Worm (Caenorhabditis elegans) whole organism, L2 larva: ENCODE results near the gene ilc-17.1.
A peak's percentile ranks its signal among the peaks of the same experiment; 100 is the strongest.

Experiments
- C34F6.9 ChIP-seq: fragments of 150-350 bp; optimal IDR thresholded peaks from 2 replicates; lab custom pipeline; 2014; ENCODE audit warnings: missing biosample characterization, missing genetic modification characterization
- F13H6.1 ChIP-seq: sonication (generic microtip); optimal IDR thresholded peaks from 2 replicates; lab custom pipeline; 2016; ENCODE audit warnings: missing genetic modification characterization, missing compliant biosample characterization
- R02D3.7 ChIP-seq: fragments of 150-350 bp; optimal IDR thresholded peaks from 2 replicates; lab custom pipeline; 2014; ENCODE audit warnings: missing biosample characterization, missing genetic modification characterization
- Y55F3AM.14 ChIP-seq: fragments of 200-800 bp; sonication (Bioruptor generic); optimal IDR thresholded peaks from 2 replicates; lab custom pipeline; 2018; ENCODE audit warnings: mild to moderate bottlenecking, missing genetic modification characterization, missing compliant biosample characterization
- ZK546.5 ChIP-seq: sonication (generic microtip); optimal IDR thresholded peaks from 2 replicates; lab custom pipeline; 2017; ENCODE audit warnings: missing biosample characterization, missing genetic modification characterization
- alr-1 ChIP-seq: fragments of 150-350 bp; optimal IDR thresholded peaks from 2 replicates; lab custom pipeline; 2014; ENCODE audit warnings: missing biosample characterization, missing genetic modification characterization
- blmp-1 ChIP-seq: sonication (generic microtip); optimal IDR thresholded peaks from 2 replicates; lab custom pipeline; 2017; ENCODE audit warnings: missing genetic modification characterization, mild to moderate bottlenecking, missing compliant biosample characterization, antibody characterized with exemption, moderate library complexity; ENCODE audit not compliant: insufficient read depth
- ceh-16 ChIP-seq: fragments of 150-350 bp; optimal IDR thresholded peaks from 2 replicates; lab custom pipeline; 2014; ENCODE audit warnings: missing biosample characterization, missing genetic modification characterization
- egl-27 ChIP-seq: sonication (generic microtip); optimal IDR thresholded peaks from 3 replicates; lab custom pipeline; 2017; ENCODE audit warnings: missing biosample characterization, missing genetic modification reagents, missing genetic modification characterization
- elt-3 ChIP-seq: sonication (generic microtip); optimal IDR thresholded peaks from 2 replicates; lab custom pipeline; 2017; ENCODE audit warnings: missing biosample characterization, missing genetic modification characterization
- fos-1 ChIP-seq: fragments of 150-350 bp; optimal IDR thresholded peaks from 2 replicates; lab custom pipeline; 2014; ENCODE audit warnings: missing biosample characterization, missing genetic modification characterization
- lin-11 ChIP-seq: fragments of 150-350 bp; sonication (generic microtip); optimal IDR thresholded peaks from 2 replicates; lab custom pipeline; 2014; ENCODE audit warnings: missing biosample characterization, missing genetic modification characterization, inconsistent platforms, mixed read lengths
- lin-13 ChIP-seq: fragments of 150-350 bp; optimal IDR thresholded peaks from 2 replicates; lab custom pipeline; 2014; ENCODE audit warnings: missing biosample characterization, missing genetic modification reagents, missing genetic modification characterization
- mab-5 ChIP-seq: fragments of 150-350 bp; optimal IDR thresholded peaks from 2 replicates; lab custom pipeline; 2014; ENCODE audit warnings: missing biosample characterization, missing genetic modification characterization
- mbf-1 ChIP-seq: sonication (generic microtip); optimal IDR thresholded peaks from 2 replicates; lab custom pipeline; 2017; ENCODE audit warnings: missing biosample characterization, missing genetic modification characterization
- nhr-10 ChIP-seq: sonication (generic microtip); optimal IDR thresholded peaks from 2 replicates; lab custom pipeline; 2017; ENCODE audit warnings: missing biosample characterization, missing genetic modification characterization
- nhr-11 ChIP-seq: fragments of 150-350 bp; optimal IDR thresholded peaks from 2 replicates; lab custom pipeline; 2014; ENCODE audit warnings: missing biosample characterization, missing genetic modification characterization
- nhr-129 ChIP-seq: fragments of 150-350 bp; optimal IDR thresholded peaks from 2 replicates; lab custom pipeline; 2014; ENCODE audit warnings: missing biosample characterization, missing genetic modification characterization
- nhr-21 ChIP-seq: fragments of 150-350 bp; optimal IDR thresholded peaks from 2 replicates; lab custom pipeline; 2014; ENCODE audit warnings: missing biosample characterization, missing genetic modification characterization
- nhr-25 ChIP-seq: fragments of 150-350 bp; sonication (generic microtip); optimal IDR thresholded peaks from 3 replicates; lab custom pipeline; 2014; ENCODE audit warnings: missing biosample characterization, missing genetic modification characterization
- nhr-6 ChIP-seq: fragments of 150-350 bp; optimal IDR thresholded peaks from 2 replicates; lab custom pipeline; 2014; ENCODE audit warnings: missing biosample characterization, missing genetic modification characterization
- nhr-77 ChIP-seq: fragments of 150-350 bp; optimal IDR thresholded peaks from 2 replicates; lab custom pipeline; 2014; ENCODE audit warnings: missing biosample characterization, missing genetic modification characterization
- peb-1 ChIP-seq: fragments of 150-350 bp; optimal IDR thresholded peaks from 2 replicates; lab custom pipeline; 2014; ENCODE audit warnings: missing biosample characterization, missing genetic modification characterization
- sem-4 ChIP-seq: fragments of 150-350 bp; optimal IDR thresholded peaks from 2 replicates; lab custom pipeline; 2014; ENCODE audit warnings: missing biosample characterization, missing genetic modification reagents, missing genetic modification characterization
- sma-3 ChIP-seq: sonication (generic microtip); optimal IDR thresholded peaks from 2 replicates; lab custom pipeline; 2016; ENCODE audit warnings: missing genetic modification reagents, missing genetic modification characterization, missing compliant biosample characterization
- sma-9 ChIP-seq, 2 experiments: fragments of 150-350 bp in 1 of 2; sonication (generic microtip) in 1 of 2; optimal IDR thresholded peaks; 2 replicates each; lab custom pipeline; 2014 to 2016; ENCODE audit warnings: missing genetic modification characterization in 2 of 2, mild to moderate bottlenecking in 1 of 2, missing biosample characterization in 1 of 2, missing compliant biosample characterization in 1 of 2, missing genetic modification reagents in 1 of 2, moderate library complexity in 1 of 2
- snpc-4 ChIP-seq: fragments of 150-350 bp; optimal IDR thresholded peaks from 2 replicates; lab custom pipeline; 2014; ENCODE audit warnings: missing biosample characterization, missing genetic modification characterization
- unc-39 ChIP-seq: fragments of 150-350 bp; optimal IDR thresholded peaks from 2 replicates; lab custom pipeline; 2014; ENCODE audit warnings: missing biosample characterization, missing genetic modification characterization
- zag-1 ChIP-seq: fragments of 150-350 bp; optimal IDR thresholded peaks from 2 replicates; lab custom pipeline; 2014; ENCODE audit warnings: missing biosample characterization, missing genetic modification characterization
- ztf-1 ChIP-seq: fragments of 200-800 bp; sonication (Bioruptor generic); conservative IDR thresholded peaks from 2 replicates; pipeline ENCODE4 v1.3.6; 2022; ENCODE audit warnings: missing genetic modification characterization, missing compliant biosample characterization
- ztf-11 ChIP-seq: sonication (generic microtip); optimal IDR thresholded peaks from 2 replicates; lab custom pipeline; 2017; ENCODE audit warnings: missing biosample characterization, missing genetic modification characterization
- ztf-4 ChIP-seq: fragments of 150-350 bp; optimal IDR thresholded peaks from 2 replicates; lab custom pipeline; 2014; ENCODE audit warnings: missing biosample characterization, missing genetic modification characterization

Gene ilc-17.1

DNA sequence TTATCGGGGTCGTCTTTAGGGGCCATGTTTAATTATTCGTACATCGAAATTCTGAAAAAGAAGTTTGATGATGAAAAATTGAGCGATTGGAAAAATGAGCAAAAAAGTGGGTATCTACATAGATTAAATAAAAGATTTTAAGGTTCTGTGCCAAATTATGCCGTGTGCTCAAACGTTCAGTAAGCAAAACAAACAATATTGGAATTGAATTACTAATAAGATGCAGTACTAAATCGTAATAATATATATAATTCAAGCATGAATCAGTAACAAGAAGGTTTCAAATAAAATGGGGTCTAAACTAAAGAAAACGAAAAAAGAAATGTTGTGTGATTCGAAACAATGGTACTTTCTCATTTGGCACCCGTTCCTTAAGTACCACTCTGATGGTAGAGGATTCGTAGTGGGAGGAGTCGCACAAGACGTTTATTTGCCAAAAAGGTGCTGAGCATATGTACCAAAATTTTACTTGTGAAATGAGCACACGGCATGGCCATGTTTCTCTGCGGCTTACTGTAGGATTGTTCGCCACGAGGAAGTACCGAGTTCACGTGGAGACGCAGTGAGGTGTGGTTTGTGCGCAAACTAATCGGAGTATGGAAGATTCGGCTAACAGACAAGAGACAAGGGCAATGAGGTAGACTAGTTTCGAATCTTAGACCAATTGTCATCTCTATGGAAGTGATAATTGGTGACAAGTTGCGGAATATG lies 19.9 kb downstream of the ilc-17.1 start, which contains the start of gene pgp-14:
Gene pgp-14, minus strand, starts transcription at position 51 of the 711 bp plus-strand sequence.
- TF ChIP-seq nhr-129 (tag; lab: Kevin White, UChicago) (peak; percentile 22), egl-27 (tag; lab: Kevin White, UChicago) (no peak), sma-3 (GFP tag; lab: Kevin White, UChicago) (no peak), F13H6.1 (tag; lab: Kevin White, UChicago) (peak; percentile 63), alr-1 (no peak)

DNA sequence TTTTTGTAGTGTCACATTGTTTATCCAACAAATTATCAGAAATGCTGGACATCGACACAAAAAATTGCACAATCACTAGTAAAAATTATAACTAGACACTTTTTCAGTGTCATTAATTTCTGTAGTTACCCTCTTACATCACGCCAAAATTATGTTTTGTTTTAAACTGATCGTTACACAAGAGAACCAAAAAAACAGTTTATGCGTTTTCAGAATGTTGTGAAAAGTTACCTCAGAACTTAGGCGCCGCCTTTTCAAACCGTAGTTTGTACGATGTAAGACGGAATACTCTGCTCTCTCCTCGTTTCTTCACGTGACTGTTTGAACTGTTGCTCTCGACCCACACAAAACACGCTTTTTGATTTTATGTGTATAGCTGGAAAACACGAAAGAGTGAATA lies 31.1 kb downstream of the ilc-17.1 start, which contains the start of gene pgp-13:
Gene pgp-13, plus strand, starts transcription at position 301 of the 400 bp plus-strand sequence.
- no peak for TF ChIP-seq nhr-6 (tag; lab: Kevin White, UChicago)
- TF ChIP-seq F13H6.1 (tag; lab: Kevin White, UChicago): no peak
- no peak for TF ChIP-seq blmp-1 (tag; lab: Kevin White, UChicago)
- TF ChIP-seq nhr-21 (tag; lab: Kevin White, UChicago): no peak
- no peak for TF ChIP-seq mbf-1 (tag; lab: Kevin White, UChicago)

DNA sequence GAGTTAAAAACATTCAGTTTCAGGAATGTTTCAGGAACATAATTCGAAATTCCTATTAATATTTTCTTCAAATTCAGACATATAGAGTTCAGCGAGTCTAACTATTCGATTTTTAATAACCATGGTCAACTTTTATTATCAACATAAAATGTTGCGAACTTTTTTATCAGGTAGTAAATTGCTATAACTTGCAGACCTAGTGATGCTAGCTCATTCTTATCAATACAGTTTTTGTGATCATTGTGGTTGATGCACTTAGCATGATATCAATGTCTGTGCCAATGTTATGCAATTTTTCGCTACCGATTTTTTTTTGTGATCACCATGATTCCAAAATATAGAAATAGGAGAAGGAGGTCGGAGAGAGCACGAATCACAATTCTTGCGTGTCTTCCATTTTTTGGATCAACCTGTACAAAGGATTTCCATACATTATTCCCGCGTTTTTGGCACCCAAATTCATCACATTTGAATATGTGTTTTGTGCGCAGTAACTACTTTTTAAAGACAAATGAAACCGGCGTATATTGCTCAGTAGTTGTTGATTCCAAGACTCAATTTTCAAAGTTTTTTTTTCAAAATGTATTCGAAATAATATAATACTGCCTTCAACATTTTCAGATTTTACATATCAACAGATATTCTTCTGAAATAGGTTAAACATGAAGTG lies 38.3 kb downstream of the ilc-17.1 start, which contains the start of gene pgp-12:
Gene pgp-12, plus strand, starts transcription at position 620 of the 670 bp plus-strand sequence.
- TF ChIP-seq peb-1 (tag; lab: Kevin White, UChicago) (no peak), C34F6.9 (tag; lab: Kevin White, UChicago) (no peak), zag-1 (tag; lab: Kevin White, UChicago) (no peak), sma-9 (GFP tag; optimal IDR thresholded peaks at IDR 0.05; lab: Kevin White, UChicago) (no peak), sma-9 (tag; optimal IDR thresholded peaks at IDR 0.05; lab: Kevin White, UChicago) (no peak), nhr-11 (no peak), unc-39 (tag; lab: Kevin White, UChicago) (no peak), mbf-1 (tag; lab: Kevin White, UChicago) (no peak), mab-5 (tag; lab: Kevin White, UChicago) (no peak), ztf-4 (tag; lab: Kevin White, UChicago) (no peak), sma-3 (GFP tag; lab: Kevin White, UChicago) (no peak), ztf-1 (no peak), nhr-10 (no peak), lin-13 (GFP tag; lab: Kevin White, UChicago) (no peak), fos-1 (tag; lab: Kevin White, UChicago) (no peak), ztf-11 (no peak), elt-3 (tag; lab: Kevin White, UChicago) (no peak), sem-4 (no peak), nhr-129 (tag; lab: Kevin White, UChicago) (no peak)

DNA sequence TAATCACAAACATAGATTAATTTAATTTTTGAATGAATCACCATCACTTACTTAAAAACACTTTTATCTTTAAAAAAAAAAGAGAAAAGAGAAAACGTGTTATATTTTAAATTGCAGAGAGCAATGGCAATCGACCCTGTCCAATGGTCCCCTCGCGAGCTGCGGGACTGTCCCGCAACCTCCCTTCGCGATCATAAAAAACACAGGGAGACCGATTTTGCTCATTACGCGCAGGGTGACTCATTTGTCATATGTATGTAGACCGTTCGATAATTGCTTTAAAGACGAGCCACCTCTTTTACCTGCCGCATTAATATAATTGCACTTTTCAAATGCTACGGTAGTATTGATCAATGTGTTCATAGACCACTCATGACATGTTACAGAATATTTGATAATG lies 39.5 kb downstream of the ilc-17.1 start:
- TF ChIP-seq ztf-1 (no peak), mab-5 (tag; lab: Kevin White, UChicago) (no peak), snpc-4 (tag; lab: Kevin White, UChicago) (no peak), nhr-77 (tag; lab: Kevin White, UChicago) (no peak), Y55F3AM.14 (GFP tag; lab: Kevin White, UChicago) (no peak), ZK546.5 (tag; lab: Kevin White, UChicago) (no peak), ztf-11 (no peak), nhr-21 (tag; lab: Kevin White, UChicago) (no peak), sma-9 (GFP tag; optimal IDR thresholded peaks at IDR 0.05; lab: Kevin White, UChicago) (no peak), sma-9 (tag; optimal IDR thresholded peaks at IDR 0.05; lab: Kevin White, UChicago) (no peak), ceh-16 (tag; lab: Kevin White, UChicago) (no peak), R02D3.7 (tag; lab: Kevin White, UChicago) (no peak), mbf-1 (tag; lab: Kevin White, UChicago) (no peak), elt-3 (tag; lab: Kevin White, UChicago) (no peak), alr-1 (no peak), egl-27 (tag; lab: Kevin White, UChicago) (no peak)

DNA sequence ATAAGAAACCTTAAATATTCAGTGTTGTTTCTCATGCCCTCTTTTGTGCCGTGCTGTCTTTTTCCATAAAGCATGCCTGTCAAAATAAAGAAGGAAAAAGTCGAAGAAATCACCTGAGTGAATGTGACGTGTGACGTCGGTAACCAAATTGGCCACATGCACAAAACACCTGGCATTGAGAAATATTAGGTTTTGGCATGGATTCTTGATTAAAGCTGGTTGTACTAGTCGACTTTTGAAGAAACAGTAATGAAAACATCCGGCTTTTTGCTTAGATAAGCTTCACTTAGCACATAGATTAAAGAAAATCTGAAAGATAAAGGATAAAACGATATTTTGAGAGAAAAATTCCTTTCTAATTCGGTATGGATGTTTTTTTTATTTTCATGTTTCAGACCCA lies 43.5 kb downstream of the ilc-17.1 start:
- TF ChIP-seq unc-39 (tag; lab: Kevin White, UChicago) (no peak), nhr-25 (tag; lab: Kevin White, UChicago) (no peak), lin-11 (tag; lab: Kevin White, UChicago) (peak; percentile 18)
